Worm (Caenorhabditis elegans) whole organism, midembryonic: ENCODE results near the gene T07A9.15.
A peak's percentile ranks its signal among the peaks of the same experiment; 100 is the strongest.

Experiments
- T22C8.4 ChIP-seq: fragments of 200-800 bp; sonication (Bioruptor generic); IDR thresholded peaks from 2 replicates; pipeline ENCODE4 v1.3.6; 2022; ENCODE audit warnings: missing genetic modification characterization, missing compliant biosample characterization
- cog-1 ChIP-seq: sonication (generic microtip); optimal IDR thresholded peaks from 2 replicates; lab custom pipeline; 2016; ENCODE audit warnings: missing genetic modification characterization, missing compliant biosample characterization
- flt-1 ChIP-seq: fragments of 200-800 bp; sonication (Bioruptor generic); IDR thresholded peaks from 2 replicates; pipeline ENCODE4 v1.3.6; 2022; ENCODE audit warnings: missing genetic modification characterization, missing compliant biosample characterization
- klf-2 ChIP-seq: fragments of 200-800 bp; sonication (Bioruptor generic); conservative IDR thresholded peaks from 2 replicates; pipeline ENCODE4 v1.3.6; 2022; ENCODE audit warnings: missing genetic modification reagents, missing genetic modification characterization, missing compliant biosample characterization
- med-1 ChIP-seq: sonication (generic microtip); optimal IDR thresholded peaks from 2 replicates; lab custom pipeline; 2017; ENCODE audit warnings: missing genetic modification characterization, mild to moderate bottlenecking, missing compliant biosample characterization, antibody characterized with exemption, missing genetic modification reagents; ENCODE audit not compliant: insufficient read depth
- ref-1 ChIP-seq: fragments of 200-800 bp; sonication (Bioruptor generic); conservative IDR thresholded peaks from 2 replicates; pipeline ENCODE4 v1.3.6; 2022; ENCODE audit warnings: missing genetic modification reagents, missing genetic modification characterization, missing compliant biosample characterization
- tab-1 ChIP-seq: fragments of 200-800 bp; sonication (Bioruptor generic); IDR thresholded peaks from 2 replicates; pipeline ENCODE4 v1.3.6; 2022; ENCODE audit warnings: missing genetic modification characterization, missing compliant biosample characterization
- ztf-23 ChIP-seq: fragments of 200-800 bp; sonication (Bioruptor generic); IDR thresholded peaks from 2 replicates; pipeline ENCODE4 v1.3.6; 2022; ENCODE audit warnings: missing genetic modification reagents, missing genetic modification characterization, missing compliant biosample characterization
- ztf-29 ChIP-seq: fragments of 200-800 bp; sonication (Bioruptor generic); IDR thresholded peaks from 2 replicates; pipeline ENCODE4 v1.3.6; 2022; ENCODE audit warnings: missing genetic modification reagents, missing genetic modification characterization, missing compliant biosample characterization

The T07A9.15 gene

DNA sequence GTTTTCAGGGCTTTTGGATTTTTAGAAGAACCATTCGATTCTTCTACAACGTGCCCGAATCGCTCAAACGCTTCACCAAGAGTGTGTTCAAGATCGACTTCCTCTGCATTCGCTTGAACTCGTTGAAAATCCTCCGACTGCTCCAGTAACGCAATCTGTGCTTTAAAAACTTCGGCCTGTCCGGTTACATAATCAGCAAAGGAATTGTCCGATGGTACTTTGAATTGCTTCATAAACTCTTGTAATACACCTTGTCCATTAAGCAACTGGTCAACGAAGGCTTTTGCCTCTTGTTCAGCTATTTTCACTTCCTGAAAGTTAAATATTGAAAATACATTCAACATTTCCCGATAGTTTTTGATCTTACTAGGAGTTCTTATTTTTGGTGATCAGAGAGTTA is 27.3 kb upstream of the T07A9.15 start:
- no peak for TF ChIP-seq ref-1 (GFP tag; lab: Robert Waterston, UW)
- no peak for TF ChIP-seq klf-2 (GFP tag; lab: Robert Waterston, UW)
- TF ChIP-seq tab-1 (GFP tag; lab: Robert Waterston, UW), result no peak
- TF ChIP-seq T22C8.4, result no peak
- TF ChIP-seq ztf-29 (GFP tag; lab: Robert Waterston, UW), result no peak
- no peak for TF ChIP-seq ztf-23 (GFP tag; lab: Robert Waterston, UW)
- TF ChIP-seq flt-1 (GFP tag; lab: Robert Waterston, UW), result no peak
- no peak for TF ChIP-seq med-1 (GFP tag; lab: Kevin White, UChicago)
- TF ChIP-seq cog-1 (tag; lab: Kevin White, UChicago), result no peak

DNA sequence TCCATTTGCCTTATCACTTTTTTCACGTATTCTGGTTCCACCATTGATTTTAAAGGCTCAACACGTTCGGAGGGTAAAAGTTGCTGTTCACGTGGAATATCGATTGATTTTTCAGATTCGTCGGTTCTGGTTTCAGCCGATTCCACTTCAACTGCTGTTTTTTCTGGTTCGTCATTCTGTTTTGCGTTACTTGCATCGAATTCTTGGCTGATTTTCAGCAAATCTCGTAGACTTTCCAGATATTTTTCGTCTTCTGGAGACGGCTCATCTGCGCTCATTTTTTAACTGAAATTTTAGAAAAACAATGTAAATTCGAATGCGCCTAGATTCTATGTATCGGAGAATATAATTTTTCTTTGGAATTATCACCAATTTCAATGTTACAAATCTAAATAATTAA is 26.3 kb upstream of the T07A9.15 start, which contains the start of gene eri-1:
Gene eri-1 (minus strand): TSS at position 285 of the 400 bp plus-strand sequence.
- TF ChIP-seq klf-2 (GFP tag; lab: Robert Waterston, UW) (no peak), T22C8.4 (peak; percentile 46; the same call in 1 of the 2 replicates), ref-1 (GFP tag; lab: Robert Waterston, UW) (no peak), tab-1 (GFP tag; lab: Robert Waterston, UW) (no peak)

DNA sequence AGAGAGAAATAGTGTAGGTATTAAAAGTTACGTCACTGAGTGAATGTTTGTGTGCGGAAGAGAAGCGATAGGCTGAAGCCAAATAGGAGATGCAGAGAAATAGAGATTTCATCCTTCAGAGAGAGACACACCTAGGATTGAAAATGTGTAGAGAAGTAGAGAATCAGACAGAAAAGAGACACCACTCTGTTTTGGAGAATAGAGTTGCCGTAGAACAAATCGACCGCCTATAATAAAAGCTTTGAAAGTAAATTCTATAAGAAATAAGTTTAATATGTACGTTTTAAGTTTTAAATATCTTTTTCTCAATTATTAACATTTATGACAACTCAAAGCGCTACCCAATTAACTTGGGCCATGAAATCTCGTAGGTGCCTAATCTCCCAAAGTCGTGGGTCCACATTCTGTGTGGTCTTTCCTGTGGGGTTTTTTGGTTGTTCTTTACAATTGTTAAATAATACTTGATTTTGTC is 17.1 kb upstream of the T07A9.15 start, which contains the start of gene T07A9.12:
Gene T07A9.12 (plus strand): TSS at position 448 of the 472 bp plus-strand sequence.
- no peak for TF ChIP-seq T22C8.4
- no peak for TF ChIP-seq klf-2 (GFP tag; lab: Robert Waterston, UW)
- peak; percentile 54; the same call in 1 of the 2 replicates for TF ChIP-seq ztf-29 (GFP tag; lab: Robert Waterston, UW)
- 0 out of 2 replicates have a peak, but pooled peaks have one; percentile 39 for TF ChIP-seq flt-1 (GFP tag; lab: Robert Waterston, UW)
- peak; percentile 77 for TF ChIP-seq cog-1 (tag; lab: Kevin White, UChicago)
- no peak for TF ChIP-seq med-1 (GFP tag; lab: Kevin White, UChicago)
- TF ChIP-seq ztf-23 (GFP tag; lab: Robert Waterston, UW), result no peak
- TF ChIP-seq ref-1 (GFP tag; lab: Robert Waterston, UW), result no peak
- no peak for TF ChIP-seq tab-1 (GFP tag; lab: Robert Waterston, UW)

DNA sequence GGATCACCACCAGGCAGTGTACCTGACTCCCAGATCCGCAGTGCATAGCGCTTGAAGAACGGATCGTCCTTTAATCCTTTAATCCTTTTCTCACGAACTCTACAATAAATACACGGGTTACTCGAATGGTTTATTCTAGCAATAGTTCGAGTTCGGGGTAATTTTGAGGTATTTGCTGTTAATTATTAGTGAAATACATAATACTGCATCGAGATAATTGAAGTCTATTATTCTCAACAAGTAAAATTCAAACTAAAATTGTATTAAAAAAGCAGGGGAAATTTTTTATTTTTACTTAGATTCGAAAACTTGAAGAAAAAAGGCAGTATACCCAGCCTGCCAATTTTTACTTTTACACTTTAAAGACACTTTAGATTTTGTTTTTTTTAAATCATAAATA is 16.6 kb upstream of the T07A9.15 start, which contains the start of gene kgb-1:
Gene kgb-1 (minus strand): TSS at position 101 of the 400 bp plus-strand sequence.
- TF ChIP-seq ztf-23 (GFP tag; lab: Robert Waterston, UW), result no peak
- TF ChIP-seq klf-2 (GFP tag; lab: Robert Waterston, UW), result no peak
- no peak for TF ChIP-seq ztf-29 (GFP tag; lab: Robert Waterston, UW)
- no peak for TF ChIP-seq flt-1 (GFP tag; lab: Robert Waterston, UW)
- TF ChIP-seq T22C8.4, result no peak
- no peak for TF ChIP-seq cog-1 (tag; lab: Kevin White, UChicago)
- no peak for TF ChIP-seq med-1 (GFP tag; lab: Kevin White, UChicago)
- no peak for TF ChIP-seq tab-1 (GFP tag; lab: Robert Waterston, UW)

DNA sequence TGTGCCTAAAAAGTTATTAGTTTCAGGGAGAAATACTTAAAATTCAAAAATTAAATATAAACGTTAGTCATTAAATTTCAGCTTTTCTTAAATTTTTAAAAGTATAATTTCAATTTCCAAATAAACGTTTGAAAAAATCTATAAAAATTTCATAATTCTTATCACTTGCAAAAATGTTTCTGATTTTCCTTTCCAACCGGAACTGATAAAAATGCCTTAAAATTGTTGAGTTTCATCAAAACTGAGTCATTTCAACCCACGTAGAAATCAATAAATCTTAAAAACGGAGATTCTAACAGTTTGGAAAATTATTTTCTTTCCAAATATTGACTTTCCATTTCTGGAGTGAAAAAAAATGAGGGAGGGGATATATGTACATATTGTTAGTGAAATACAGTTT is 15.5 kb upstream of the T07A9.15 start:
- TF ChIP-seq tab-1 (GFP tag; lab: Robert Waterston, UW), result no peak
- no peak for TF ChIP-seq ztf-23 (GFP tag; lab: Robert Waterston, UW)
- TF ChIP-seq T22C8.4, result no peak
- TF ChIP-seq ref-1 (GFP tag; lab: Robert Waterston, UW), result no peak

DNA sequence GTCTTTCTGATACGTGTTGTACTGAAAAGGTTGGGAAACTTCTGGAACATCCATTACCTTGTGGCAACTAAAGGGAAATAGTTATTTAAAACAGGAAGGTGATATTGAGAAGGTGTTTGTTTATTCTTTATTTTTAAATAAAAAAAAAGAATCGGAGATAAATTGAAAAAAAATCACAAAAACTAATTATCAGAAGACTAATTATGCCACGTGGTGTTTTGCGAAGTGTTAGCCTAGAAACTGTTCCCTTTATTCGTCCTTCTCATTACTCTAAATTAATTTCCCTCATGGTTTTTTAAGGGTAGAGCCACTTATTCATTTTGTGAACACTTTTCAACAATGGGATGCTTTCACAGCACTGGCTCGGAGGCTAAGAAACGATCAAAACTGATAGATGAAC is 8.0 kb upstream of the T07A9.15 start, which contains the start of gene gpa-4:
Gene gpa-4 (plus strand): TSS at position 301 of the 400 bp plus-strand sequence.
- TF ChIP-seq ref-1 (GFP tag; lab: Robert Waterston, UW), result no peak
- no peak for TF ChIP-seq tab-1 (GFP tag; lab: Robert Waterston, UW)
- TF ChIP-seq cog-1 (tag; lab: Kevin White, UChicago), result no peak
- TF ChIP-seq ztf-29 (GFP tag; lab: Robert Waterston, UW), result no peak
- TF ChIP-seq ztf-23 (GFP tag; lab: Robert Waterston, UW), result no peak
- TF ChIP-seq T22C8.4, result no peak
- no peak for TF ChIP-seq klf-2 (GFP tag; lab: Robert Waterston, UW)
- TF ChIP-seq med-1 (GFP tag; lab: Kevin White, UChicago), result no peak
- TF ChIP-seq flt-1 (GFP tag; lab: Robert Waterston, UW), result no peak

DNA sequence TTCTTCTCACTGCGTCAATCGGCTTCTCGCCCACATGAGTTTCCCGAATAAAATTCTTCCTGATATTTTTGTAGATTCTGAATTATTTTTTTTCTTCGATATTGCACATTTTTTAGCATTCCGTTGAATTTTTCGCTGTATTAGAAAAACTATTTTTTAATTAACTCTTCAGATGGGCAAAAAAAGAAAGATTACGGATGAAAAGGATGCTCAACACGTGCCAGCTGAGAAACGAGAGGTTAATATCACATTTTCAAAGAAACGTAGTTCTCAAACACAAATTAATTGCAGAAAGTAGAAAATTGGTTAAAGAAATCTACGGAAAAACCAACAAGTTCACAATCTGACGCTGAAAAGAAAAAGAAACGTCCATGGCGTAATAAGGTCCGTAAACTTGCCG is 3.0 kb upstream of the T07A9.15 start, which contains the start of gene rrp-8:
Gene rrp-8 (plus strand): TSS at position 173 of the 400 bp plus-strand sequence.
- TF ChIP-seq tab-1 (GFP tag; lab: Robert Waterston, UW) (no peak), ztf-29 (GFP tag; lab: Robert Waterston, UW) (no peak), ztf-23 (GFP tag; lab: Robert Waterston, UW) (no peak)

DNA sequence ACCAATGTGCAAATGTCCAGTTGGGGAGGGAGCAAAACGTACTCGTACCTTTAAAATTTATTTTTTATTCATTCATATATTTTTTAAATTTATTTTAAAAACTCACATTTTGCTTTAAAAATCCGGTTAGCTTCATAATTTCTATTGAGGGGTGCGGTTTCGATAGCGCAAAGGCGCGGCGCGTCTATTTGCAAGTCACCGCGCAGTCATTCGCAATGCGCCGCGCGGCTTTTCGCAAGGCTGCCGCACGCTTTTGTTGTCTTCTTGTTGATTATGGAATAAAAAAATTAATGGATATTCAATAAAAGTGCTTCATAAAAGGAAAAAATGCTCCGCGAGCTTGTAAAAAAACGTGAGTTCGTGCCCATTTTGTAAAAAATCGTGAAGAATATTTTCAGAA is 3.1 kb downstream of the T07A9.15 start, which contains the start of the genes ears-2 and uncp-18:
Gene ears-2 (minus strand): TSS at position 190 of the 400 bp plus-strand sequence.
Gene uncp-18 (plus strand): TSS at position 282 of the 400 bp plus-strand sequence.
- TF ChIP-seq med-1 (GFP tag; lab: Kevin White, UChicago) (peak; percentile 98), ztf-23 (GFP tag; lab: Robert Waterston, UW) (peak; percentile 98), ztf-29 (GFP tag; lab: Robert Waterston, UW) (peak; percentile 97), flt-1 (GFP tag; lab: Robert Waterston, UW) (peak; percentile 95), T22C8.4 (peak; percentile 96), cog-1 (tag; lab: Kevin White, UChicago) (peak; percentile 95), klf-2 (GFP tag; lab: Robert Waterston, UW) (peak; percentile 99), tab-1 (GFP tag; lab: Robert Waterston, UW) (peak; percentile 97), ref-1 (GFP tag; lab: Robert Waterston, UW) (peak; percentile 87)

DNA sequence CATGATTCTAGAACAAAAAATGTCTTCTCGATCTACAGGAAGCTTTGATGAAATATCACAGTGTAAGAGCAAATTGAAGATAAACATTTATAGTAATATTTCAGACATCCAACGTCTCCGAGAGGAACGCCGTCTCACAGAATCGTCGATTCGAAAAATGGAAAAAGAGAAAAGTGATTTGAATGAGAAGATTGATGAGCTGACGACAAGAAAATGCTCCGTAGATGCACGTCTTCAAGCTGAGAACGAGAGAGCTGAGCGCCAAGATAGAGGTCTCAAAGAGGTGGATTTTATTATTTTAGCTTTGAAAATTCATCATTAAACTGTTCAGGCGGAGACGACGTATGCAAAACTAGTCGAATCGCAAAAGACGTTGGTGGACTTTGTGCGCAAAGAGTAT is 5.3 kb downstream of the T07A9.15 start, which contains the start of gene ssna-1:
Gene ssna-1 (plus strand): TSS at position 12 of the 400 bp plus-strand sequence.
- TF ChIP-seq flt-1 (GFP tag; lab: Robert Waterston, UW) (0 out of 2 replicates have a peak, but pooled peaks have one; percentile 38), med-1 (GFP tag; lab: Kevin White, UChicago) (no peak)
